Fruit fly (Drosophila melanogaster) whole organism, embryonic: ENCODE data around the gene ssp.

Source experiments
- Atf-2 ChIP-seq: fragments of 200-800 bp; sonication (Bioruptor generic); optimal IDR thresholded peaks from 2 replicates; lab custom pipeline; 2016; ENCODE audit warnings: missing biosample characterization, missing genetic modification characterization
- CG10462 ChIP-seq: fragments of 200-800 bp; sonication (Bioruptor generic); optimal IDR thresholded peaks from 2 replicates; lab custom pipeline; 2016; ENCODE audit warnings: missing biosample characterization, missing genetic modification characterization
- CG11085 ChIP-seq: fragments of 200-800 bp; sonication (Bioruptor generic); IDR thresholded peaks from 2 replicates; pipeline ENCODE4 v1.3.6; 2022; ENCODE audit warnings: missing biosample characterization, missing genetic modification characterization
- CG12299 ChIP-seq: fragments of 200-800 bp; sonication (Bioruptor generic); optimal IDR thresholded peaks from 2 replicates; lab custom pipeline; 2018; ENCODE audit warnings: missing biosample characterization, mild to moderate bottlenecking, missing genetic modification characterization
- CG15479 ChIP-seq: fragments of 200-800 bp; sonication (Bioruptor generic); optimal IDR thresholded peaks from 3 replicates; lab custom pipeline; 2019; ENCODE audit warnings: missing biosample characterization, mild to moderate bottlenecking, missing genetic modification characterization, moderate library complexity
- CG16863 ChIP-seq: fragments of 200-800 bp; sonication (Bioruptor generic); optimal IDR thresholded peaks from 3 replicates; lab custom pipeline; 2016; ENCODE audit warnings: missing biosample characterization, missing genetic modification characterization
- CG1832 ChIP-seq: fragments of 200-800 bp; sonication (Bioruptor generic); optimal IDR thresholded peaks from 2 replicates; lab custom pipeline; 2017; ENCODE audit warnings: missing biosample characterization, mild to moderate bottlenecking, missing genetic modification characterization, inconsistent platforms
- CG18764 ChIP-seq: fragments of 200-800 bp; sonication (Bioruptor generic); optimal IDR thresholded peaks from 3 replicates; lab custom pipeline; 2016; ENCODE audit warnings: missing biosample characterization, missing genetic modification characterization
- CG2116 ChIP-seq: fragments of 200-800 bp; sonication (Bioruptor generic); optimal IDR thresholded peaks from 3 replicates; lab custom pipeline; 2018; ENCODE audit warnings: missing biosample characterization, mild to moderate bottlenecking, missing genetic modification characterization
- CG2678 ChIP-seq: fragments of 200-800 bp; sonication (Bioruptor generic); optimal IDR thresholded peaks from 3 replicates; lab custom pipeline; 2019; ENCODE audit warnings: missing biosample characterization, mild to moderate bottlenecking, missing genetic modification characterization, moderate library complexity
- CG30020 ChIP-seq: fragments of 200-800 bp; optimal IDR thresholded peaks from 2 replicates; lab custom pipeline; 2019; ENCODE audit warnings: missing biosample characterization, mild to moderate bottlenecking, missing genetic modification characterization, moderate library complexity
- CG31388 ChIP-seq: fragments of 200-800 bp; sonication (Bioruptor generic); optimal IDR thresholded peaks from 2 replicates; lab custom pipeline; 2016; ENCODE audit warnings: missing biosample characterization, missing genetic modification characterization
- CG3281 ChIP-seq: fragments of 200-800 bp; sonication (Bioruptor generic); optimal IDR thresholded peaks from 3 replicates; lab custom pipeline; 2017; ENCODE audit warnings: missing biosample characterization, mild to moderate bottlenecking, missing genetic modification characterization
- CG42726 ChIP-seq: fragments of 200-800 bp; sonication (Bioruptor generic); IDR thresholded peaks from 2 replicates; pipeline ENCODE4 v1.3.6; 2022; ENCODE audit warnings: missing biosample characterization, missing genetic modification characterization; ENCODE audit not compliant: partially characterized antibody
- CG4328 ChIP-seq: fragments of 200-800 bp; sonication (Bioruptor generic); optimal IDR thresholded peaks from 3 replicates; lab custom pipeline; 2017; ENCODE audit warnings: missing biosample characterization, missing genetic modification reagents, missing genetic modification characterization
- CG4424 ChIP-seq: fragments of 200-800 bp; sonication (Bioruptor generic); optimal IDR thresholded peaks from 3 replicates; lab custom pipeline; 2016; ENCODE audit warnings: missing biosample characterization, missing genetic modification characterization
- CG5953 ChIP-seq: fragments of 200-800 bp; sonication (Bioruptor generic); IDR thresholded peaks from 2 replicates; pipeline ENCODE4 v1.3.6; 2022; ENCODE audit warnings: missing biosample characterization, missing genetic modification characterization
- CG6654 ChIP-seq: fragments of 200-800 bp; sonication (Bioruptor generic); optimal IDR thresholded peaks from 2 replicates; lab custom pipeline; 2017; ENCODE audit warnings: missing biosample characterization, mild to moderate bottlenecking, missing genetic modification characterization
- CG6813 ChIP-seq: fragments of 200-800 bp; sonication (Bioruptor generic); optimal IDR thresholded peaks from 2 replicates; lab custom pipeline; 2017; ENCODE audit warnings: missing biosample characterization, missing genetic modification characterization, mild to moderate bottlenecking, moderate library complexity, missing genetic modification reagents
- CG8359 ChIP-seq: fragments of 200-800 bp; sonication (Bioruptor generic); optimal IDR thresholded peaks from 2 replicates; lab custom pipeline; 2017; ENCODE audit warnings: missing biosample characterization, mild to moderate bottlenecking, missing genetic modification characterization, borderline replicate concordance
- D19A ChIP-seq: fragments of 200-800 bp; optimal IDR thresholded peaks from 3 replicates; lab custom pipeline; 2019; ENCODE audit warnings: missing biosample characterization, mild to moderate bottlenecking, missing genetic modification characterization, moderate library complexity
- D19B ChIP-seq: fragments of 200-800 bp; sonication (Bioruptor generic); optimal IDR thresholded peaks from 2 replicates; lab custom pipeline; 2017; ENCODE audit warnings: missing biosample characterization, mild to moderate bottlenecking, missing genetic modification characterization
- H2.0 ChIP-seq: fragments of 200-800 bp; sonication (Bioruptor generic); IDR thresholded peaks from 2 replicates; pipeline ENCODE4 v1.3.6; 2022; ENCODE audit warnings: missing biosample characterization, missing genetic modification characterization
- HmgZ ChIP-seq: fragments of 200-800 bp; sonication (Bioruptor generic); optimal IDR thresholded peaks from 2 replicates; lab custom pipeline; 2018; ENCODE audit warnings: missing biosample characterization, mild to moderate bottlenecking, missing genetic modification characterization
- Med ChIP-seq: fragments of 200-800 bp; sonication (Bioruptor generic); peaks from one replicate; lab custom pipeline; 2016; ENCODE audit warnings: missing biosample characterization, missing genetic modification characterization, mild to moderate bottlenecking, inconsistent platforms, moderate library complexity
- Oaz ChIP-seq: fragments of 200-800 bp; sonication (Bioruptor generic); IDR thresholded peaks from 2 replicates; pipeline ENCODE4 v1.3.6; 2022; ENCODE audit warnings: missing biosample characterization, missing genetic modification characterization
- PHDP ChIP-seq: fragments of 200-800 bp; sonication (Bioruptor generic); optimal IDR thresholded peaks from 3 replicates; lab custom pipeline; 2018; ENCODE audit warnings: missing biosample characterization, mild to moderate bottlenecking, missing genetic modification characterization, moderate library complexity
- Scr ChIP-seq: fragments of 200-800 bp; sonication (Bioruptor generic); IDR thresholded peaks from 2 replicates; pipeline ENCODE4 v1.3.6; 2022; ENCODE audit warnings: missing biosample characterization, missing genetic modification characterization; ENCODE audit not compliant: partially characterized antibody
- Sox102F ChIP-seq: fragments of 200-800 bp; sonication (Bioruptor generic); optimal IDR thresholded peaks from 2 replicates; lab custom pipeline; 2018; ENCODE audit warnings: missing biosample characterization, mild to moderate bottlenecking, missing genetic modification characterization, moderate library complexity
- aop ChIP-seq: fragments of 200-800 bp; sonication (Bioruptor generic); IDR thresholded peaks from 2 replicates; pipeline ENCODE4 v1.3.6; 2022; ENCODE audit warnings: missing biosample characterization, missing genetic modification characterization
- bcd ChIP-seq: fragments of 200-800 bp; sonication (Bioruptor generic); optimal IDR thresholded peaks from 2 replicates; lab custom pipeline; 2017; ENCODE audit warnings: missing biosample characterization, mild to moderate bottlenecking, missing genetic modification characterization
- bsh ChIP-seq, 2 experiments: fragments of 200-800 bp; sonication (Bioruptor generic); optimal IDR thresholded peaks; 2 replicates each; lab custom pipeline; 2017 to 2018; ENCODE audit warnings: mild to moderate bottlenecking in 2 of 2, missing biosample characterization in 2 of 2, missing genetic modification characterization in 2 of 2, moderate library complexity in 1 of 2
- chn ChIP-seq: fragments of 200-800 bp; sonication (Bioruptor generic); optimal IDR thresholded peaks from 2 replicates; lab custom pipeline; 2016; ENCODE audit warnings: missing biosample characterization, missing genetic modification characterization
- croc ChIP-seq: fragments of 200-800 bp; sonication (Bioruptor generic); conservative IDR thresholded peaks from 3 replicates; pipeline ENCODE4 v1.3.6; 2022; ENCODE audit warnings: missing biosample characterization, missing genetic modification characterization
- dimm ChIP-seq: fragments of 200-800 bp; sonication (Bioruptor generic); IDR thresholded peaks from 2 replicates; pipeline ENCODE4 v1.3.6; 2022; ENCODE audit warnings: missing biosample characterization, missing genetic modification characterization
- insv ChIP-seq, 2 experiments: fragments of 200-800 bp; sonication (Bioruptor generic); optimal IDR thresholded peaks; 3 replicates each; lab custom pipeline; 2016 to 2018; ENCODE audit warnings: missing biosample characterization in 2 of 2, missing genetic modification characterization in 2 of 2
- kay ChIP-seq: fragments of 200-800 bp; sonication (Bioruptor generic); optimal IDR thresholded peaks from 2 replicates; lab custom pipeline; 2016; ENCODE audit warnings: missing biosample characterization, missing genetic modification characterization
- lbe ChIP-seq: fragments of 200-800 bp; sonication (Bioruptor generic); optimal IDR thresholded peaks from 2 replicates; lab custom pipeline; 2016; ENCODE audit warnings: missing biosample characterization, mild to moderate bottlenecking, missing genetic modification characterization
- lola ChIP-seq, 3 experiments: fragments of >200 bp in 2 of 3; fragments of 200-800 bp in 1 of 3; sonication (Bioruptor generic) in 1 of 3; optimal IDR thresholded peaks; 2 replicates each; lab custom pipeline; 2017 to 2019; ENCODE audit warnings: missing biosample characterization in 3 of 3, missing genetic modification characterization in 3 of 3, mild to moderate bottlenecking in 1 of 3, moderate library complexity in 1 of 3
- mirr ChIP-seq: fragments of 200-800 bp; sonication (Bioruptor generic); optimal IDR thresholded peaks from 3 replicates; lab custom pipeline; 2018; ENCODE audit warnings: missing biosample characterization, mild to moderate bottlenecking, missing genetic modification characterization
- nau ChIP-seq: fragments of 200-800 bp; sonication (Bioruptor generic); optimal IDR thresholded peaks from 3 replicates; lab custom pipeline; 2017; ENCODE audit warnings: missing biosample characterization, mild to moderate bottlenecking, missing genetic modification characterization, missing genetic modification reagents
- nerfin-1 ChIP-seq: fragments of 200-800 bp; sonication (Bioruptor generic); optimal IDR thresholded peaks from 3 replicates; lab custom pipeline; 2019; ENCODE audit warnings: missing biosample characterization, mild to moderate bottlenecking, missing genetic modification characterization, moderate library complexity
- nmo ChIP-seq: fragments of 200-800 bp; sonication (Bioruptor generic); optimal IDR thresholded peaks from 2 replicates; lab custom pipeline; 2018; ENCODE audit warnings: missing biosample characterization, mild to moderate bottlenecking, missing genetic modification characterization, moderate library complexity
- ro ChIP-seq: fragments of 200-800 bp; sonication (Bioruptor generic); IDR thresholded peaks from 2 replicates; pipeline ENCODE4 v1.3.6; 2022; ENCODE audit warnings: missing biosample characterization, missing genetic modification characterization
- salm ChIP-seq: fragments of 200-800 bp; sonication (Bioruptor generic); optimal IDR thresholded peaks from 2 replicates; lab custom pipeline; 2018; ENCODE audit warnings: missing biosample characterization, mild to moderate bottlenecking, missing genetic modification characterization
- stwl ChIP-seq: fragments of 200-800 bp; sonication (Bioruptor generic); optimal IDR thresholded peaks from 3 replicates; lab custom pipeline; 2018; ENCODE audit warnings: missing biosample characterization, mild to moderate bottlenecking, missing genetic modification characterization, moderate library complexity
- tgo ChIP-seq: fragments of 200-800 bp; sonication (Bioruptor generic); IDR thresholded peaks from 3 replicates; pipeline ENCODE4 v1.3.6; 2022; ENCODE audit warnings: missing biosample characterization, missing genetic modification characterization
- tup ChIP-seq: fragments of 200-800 bp; sonication (Bioruptor generic); optimal IDR thresholded peaks from 2 replicates; lab custom pipeline; 2016; ENCODE audit warnings: missing biosample characterization, mild to moderate bottlenecking, missing genetic modification characterization, moderate library complexity
- tx ChIP-seq: fragments of 200-800 bp; sonication (Bioruptor generic); optimal IDR thresholded peaks from 2 replicates; lab custom pipeline; 2016; ENCODE audit warnings: missing biosample characterization, missing genetic modification characterization
- zf30C ChIP-seq: fragments of 200-800 bp; sonication (Bioruptor generic); optimal IDR thresholded peaks from 3 replicates; lab custom pipeline; 2018; ENCODE audit warnings: missing biosample characterization, mild to moderate bottlenecking, missing genetic modification characterization

Gene ssp

DNA sequence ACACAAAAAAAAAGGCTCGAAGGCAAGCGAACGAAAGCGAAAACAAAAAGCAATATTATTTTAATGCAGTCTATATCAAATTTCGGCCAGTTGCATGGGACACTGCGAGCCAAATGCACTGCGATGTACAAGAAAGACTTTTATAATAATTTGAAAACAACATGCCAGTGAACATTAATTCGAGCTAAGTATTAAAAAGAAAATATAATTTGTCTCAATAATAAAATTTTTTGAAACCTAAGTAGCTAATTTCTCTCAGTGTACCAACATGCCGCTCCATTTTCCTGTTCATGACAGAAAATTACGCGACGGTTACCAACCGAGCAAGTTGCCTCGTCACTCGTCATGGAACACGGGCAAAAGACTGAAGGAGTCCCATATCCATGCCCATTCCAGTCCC is 40.7 kb upstream of the ssp start (continued):
- TF ChIP-seq CG16863 (GFP tag; lab: Kevin White, UChicago) = peak; percentile 39
- TF ChIP-seq CG11085 (GFP tag; lab: Robert Waterston, UW) = no peak
- no peak for TF ChIP-seq insv (GFP tag; optimal IDR thresholded peaks at IDR 0.05; lab: Kevin White, UChicago)
- TF ChIP-seq CG30020 (tag; lab: Kevin White, UChicago) = no peak
- peak; percentile 19 for TF ChIP-seq nau (GFP tag; lab: Kevin White, UChicago)
- no peak for TF ChIP-seq tup (GFP tag; lab: Kevin White, UChicago)
- TF ChIP-seq Med (GFP tag; lab: Kevin White, UChicago) = peak; percentile 66
- peak; percentile 42 for TF ChIP-seq nerfin-1 (tag; lab: Kevin White, UChicago)
- peak; percentile 35 for TF ChIP-seq CG18764 (GFP tag; lab: Kevin White, UChicago)
- TF ChIP-seq CG2116 (GFP tag; lab: Kevin White, UChicago) = peak; percentile 33
- no peak for TF ChIP-seq aop
- TF ChIP-seq HmgZ (tag; lab: Kevin White, UChicago) = no peak
- TF ChIP-seq CG10462 = peak; percentile 33
- no peak for TF ChIP-seq CG1832 (GFP tag; lab: Kevin White, UChicago)
- peak; percentile 16 for TF ChIP-seq CG6654 (GFP tag; lab: Kevin White, UChicago)
- peak; percentile 11; the same call in 1 of the 2 replicates for TF ChIP-seq ro (GFP tag; lab: Robert Waterston, UW)
- TF ChIP-seq lbe (GFP tag; lab: Kevin White, UChicago) = peak; percentile 39
- TF ChIP-seq CG42726 (GFP tag; lab: Robert Waterston, UW) = no peak
- peak; percentile 15 for TF ChIP-seq stwl (tag; lab: Kevin White, UChicago)
- TF ChIP-seq mirr (GFP tag; lab: Kevin White, UChicago) = no peak
- peak; percentile 57 for TF ChIP-seq Atf-2 (GFP tag; lab: Kevin White, UChicago)
- TF ChIP-seq lola (GFP tag; optimal IDR thresholded peaks at IDR 0.05; lab: Kevin White, UChicago) = peak in 1 of 3 experiments; percentile 79
- peak; percentile 63 for TF ChIP-seq tgo
- peak; percentile 78 for TF ChIP-seq nmo (GFP tag; lab: Kevin White, UChicago)
- TF ChIP-seq CG8359 (GFP tag; lab: Kevin White, UChicago) = peak; percentile 37
- TF ChIP-seq CG6813 = peak; percentile 67
- peak; percentile 72 for TF ChIP-seq Sox102F (GFP tag; lab: Kevin White, UChicago)
- TF ChIP-seq chn (GFP tag; lab: Kevin White, UChicago) = peak; percentile 63
- TF ChIP-seq D19A = peak; percentile 61
- TF ChIP-seq H2.0 (GFP tag; lab: Robert Waterston, UW) = peak; percentile 43; the same call in 1 of the 2 replicates
- peak; percentile 56 for TF ChIP-seq bcd (GFP tag; lab: Kevin White, UChicago)
- TF ChIP-seq D19B (GFP tag; lab: Kevin White, UChicago) = no peak
- TF ChIP-seq zf30C (GFP tag; lab: Kevin White, UChicago) = peak; percentile 92
- TF ChIP-seq CG5953 (GFP tag; lab: Robert Waterston, UW) = peak; percentile 60; the same call in 1 of the 2 replicates
- peak; percentile 29 for TF ChIP-seq PHDP (tag; lab: Kevin White, UChicago)
- TF ChIP-seq CG4424 (GFP tag; lab: Kevin White, UChicago) = peak; percentile 72
- no peak for TF ChIP-seq dimm (GFP tag; lab: Robert Waterston, UW)
- peak; percentile 52; the same call in 2 of the 3 replicates for TF ChIP-seq croc (GFP tag; lab: Robert Waterston, UW)
- TF ChIP-seq CG3281 (GFP tag; lab: Kevin White, UChicago) = peak; percentile 10
- TF ChIP-seq tx (GFP tag; lab: Kevin White, UChicago) = no peak
- no peak for TF ChIP-seq CG31388
- TF ChIP-seq CG15479 = no peak
- no peak for TF ChIP-seq salm (tag; lab: Kevin White, UChicago)
- no peak for TF ChIP-seq CG4328 (GFP tag; lab: Kevin White, UChicago)
- no peak for TF ChIP-seq CG12299
- peak; percentile 60 for TF ChIP-seq CG2678 (tag; lab: Kevin White, UChicago)
- TF ChIP-seq Oaz (GFP tag; lab: Robert Waterston, UW) = no peak
- no peak for TF ChIP-seq Scr (GFP tag; lab: Robert Waterston, UW)
- no peak for TF ChIP-seq kay (GFP tag; lab: Kevin White, UChicago)
- TF ChIP-seq bsh (GFP tag; optimal IDR thresholded peaks at IDR 0.05; lab: Kevin White, UChicago) = peak; percentile 76 to 77
